Worm (Caenorhabditis elegans): ENCODE results near the gene C27D8.1.

ce11 chrIV:12725925-12726324 is 8.3 kb downstream of the C27D8.1 start:
- no peak for TF ChIP-seq dao-5 (tag; optimal IDR thresholded peaks at IDR 0.05)
- TF ChIP-seq him-1 (tag; optimal IDR thresholded peaks at IDR 0.05), result no peak
- TF ChIP-seq W03F9.2 (tag; optimal IDR thresholded peaks at IDR 0.05), result no peak

Data from whole organism, L4/young adult.